Worm (Caenorhabditis elegans) whole organism, midembryonic: ENCODE measurements around the gene R160.6.

ENCODE experiments used
- cog-1 ChIP-seq: sonication (generic microtip); optimal IDR thresholded peaks from 2 replicates; lab custom pipeline; 2016; ENCODE audit warnings: missing genetic modification characterization, missing compliant biosample characterization
- ztf-29 ChIP-seq: fragments of 200-800 bp; sonication (Bioruptor generic); IDR thresholded peaks from 2 replicates; pipeline ENCODE4 v1.3.6; 2022; ENCODE audit warnings: missing genetic modification reagents, missing genetic modification characterization, missing compliant biosample characterization

DNA sequence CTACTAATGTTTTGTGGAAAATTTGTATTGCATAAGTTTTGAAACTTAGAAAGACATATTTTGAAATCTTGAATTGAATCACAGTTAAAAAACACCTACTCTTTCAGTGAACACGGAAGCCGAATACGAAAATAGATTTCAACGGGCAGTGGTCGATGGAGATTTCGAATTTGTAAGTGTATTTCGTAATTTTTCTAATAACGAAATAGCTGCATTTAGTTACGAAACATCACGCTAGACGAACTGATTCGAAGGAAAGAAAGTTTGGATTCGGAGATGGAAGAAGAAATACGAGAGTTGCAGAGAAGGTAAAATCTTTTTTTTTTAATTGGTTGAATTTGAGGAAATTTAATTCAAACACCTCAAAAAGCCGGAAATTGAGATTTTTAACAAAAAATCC lies 30.3 kb downstream of the R160.6 start:
- TF ChIP-seq cog-1 (no peak), ztf-29 (GFP tag; lab: Robert Waterston, UW) (no peak)
